Fruit fly (Drosophila melanogaster): ENCODE results near the gene Syx16.
A peak's percentile ranks its signal among the peaks of the same experiment; 100 is the strongest.

- peak; percentile 43 for TF ChIP-seq CG5204 (GFP tag; optimal IDR thresholded peaks at IDR 0.05)
- TF ChIP-seq cic (GFP tag; optimal IDR thresholded peaks at IDR 0.05): no peak
- no peak for TF ChIP-seq kay (GFP tag; ENCODE audit: borderline replicate concordance)
- no peak for TF ChIP-seq Crg-1 (GFP tag; optimal IDR thresholded peaks at IDR 0.05)
- TF ChIP-seq CG7045 (GFP tag; optimal IDR thresholded peaks at IDR 0.05): no peak
- TF ChIP-seq CG14711 (tag; optimal IDR thresholded peaks at IDR 0.05): no peak
- no peak for TF ChIP-seq CG33017 (tag; optimal IDR thresholded peaks at IDR 0.05)
- TF ChIP-seq ovo (GFP tag; optimal IDR thresholded peaks at IDR 0.05): no peak
- no peak for TF ChIP-seq bab1 (GFP tag; optimal IDR thresholded peaks at IDR 0.05)
- no peak for TF ChIP-seq Clk (GFP tag; optimal IDR thresholded peaks at IDR 0.05)
Measured at dm6 chrX:20434534-20434933, 41.0 kb upstream of the Syx16 start.

Measured in whole organism, adult.